Fruit fly (Drosophila melanogaster) whole organism, embryonic: Measurements from ENCODE around the gene Bem46.

Experiments used
- Abd-B ChIP-seq: fragments of 200-800 bp; sonication (Bioruptor generic); optimal IDR thresholded peaks from 2 replicates; lab custom pipeline; 2018; ENCODE audit warnings: missing biosample characterization, mild to moderate bottlenecking, missing genetic modification characterization, moderate library complexity
- Bdp1 ChIP-seq: fragments of 200-800 bp; sonication (Bioruptor generic); optimal IDR thresholded peaks from 3 replicates; lab custom pipeline; 2016; ENCODE audit warnings: missing biosample characterization, missing genetic modification characterization
- Bgb ChIP-seq: fragments of 200-800 bp; sonication (Bioruptor generic); IDR thresholded peaks from 2 replicates; pipeline ENCODE4 v1.3.6; 2022; ENCODE audit warnings: missing biosample characterization, missing genetic modification characterization; ENCODE audit not compliant: partially characterized antibody
- CG11723 ChIP-seq: fragments of 200-800 bp; sonication (Bioruptor generic); optimal IDR thresholded peaks from 2 replicates; lab custom pipeline; 2017; ENCODE audit warnings: missing biosample characterization, mild to moderate bottlenecking, missing genetic modification characterization
- CG12104 ChIP-seq: fragments of 200-800 bp; sonication (Bioruptor generic); optimal IDR thresholded peaks from 3 replicates; lab custom pipeline; 2016; ENCODE audit warnings: missing biosample characterization, missing genetic modification characterization
- CG12155 ChIP-seq: fragments of 200-800 bp; sonication (Bioruptor generic); optimal IDR thresholded peaks from 3 replicates; lab custom pipeline; 2016; ENCODE audit warnings: missing biosample characterization, missing genetic modification characterization
- CG12659 ChIP-seq: fragments of 200-800 bp; sonication (Bioruptor generic); optimal IDR thresholded peaks from 3 replicates; lab custom pipeline; 2017; ENCODE audit warnings: mild to moderate bottlenecking, missing biosample characterization, missing genetic modification reagents, missing genetic modification characterization
- CG12769 ChIP-seq: fragments of 200-800 bp; sonication (Bioruptor generic); optimal IDR thresholded peaks from 2 replicates; lab custom pipeline; 2019; ENCODE audit warnings: missing biosample characterization, mild to moderate bottlenecking, missing genetic modification characterization, moderate library complexity
- CG14860 ChIP-seq: fragments of 200-800 bp; sonication (Bioruptor generic); IDR thresholded peaks from 3 replicates; pipeline ENCODE4 v1.3.6; 2022; ENCODE audit warnings: missing biosample characterization, missing genetic modification characterization; ENCODE audit not compliant: partially characterized antibody
- CG1603 ChIP-seq: fragments of 200-800 bp; sonication (Bioruptor generic); optimal IDR thresholded peaks from 2 replicates; lab custom pipeline; 2019; ENCODE audit warnings: missing biosample characterization, mild to moderate bottlenecking, missing genetic modification characterization, moderate library complexity
- CG17328 ChIP-seq: fragments of 200-800 bp; sonication (Bioruptor generic); IDR thresholded peaks from 2 replicates; pipeline ENCODE4 v1.3.6; 2022; ENCODE audit warnings: missing biosample characterization, missing genetic modification characterization
- CG17568 ChIP-seq: fragments of 200-800 bp; sonication (Bioruptor generic); optimal IDR thresholded peaks from 2 replicates; lab custom pipeline; 2018; ENCODE audit warnings: missing biosample characterization, mild to moderate bottlenecking, missing genetic modification characterization, moderate library complexity
- CG17912 ChIP-seq: fragments of 200-800 bp; sonication (Bioruptor generic); optimal IDR thresholded peaks from 2 replicates; lab custom pipeline; 2018; ENCODE audit warnings: missing biosample characterization, mild to moderate bottlenecking, missing genetic modification characterization
- CG32532 ChIP-seq: fragments of 200-800 bp; sonication (Bioruptor generic); IDR thresholded peaks from 2 replicates; pipeline ENCODE4 v1.3.6; 2022; ENCODE audit warnings: missing biosample characterization, missing genetic modification characterization
- CG6813 ChIP-seq: fragments of 200-800 bp; sonication (Bioruptor generic); optimal IDR thresholded peaks from 2 replicates; lab custom pipeline; 2017; ENCODE audit warnings: missing biosample characterization, missing genetic modification characterization, mild to moderate bottlenecking, moderate library complexity, missing genetic modification reagents
- CG7556 ChIP-seq: fragments of 200-800 bp; sonication (Bioruptor generic); optimal IDR thresholded peaks from 2 replicates; lab custom pipeline; 2017; ENCODE audit warnings: missing biosample characterization, mild to moderate bottlenecking, missing genetic modification characterization
- CG8089 ChIP-seq: fragments of 200-800 bp; sonication (Bioruptor generic); optimal IDR thresholded peaks from 3 replicates; lab custom pipeline; 2016; ENCODE audit warnings: missing biosample characterization, missing genetic modification characterization
- CG8765 ChIP-seq: fragments of 200-800 bp; sonication (Bioruptor generic); IDR thresholded peaks from 2 replicates; pipeline ENCODE4 v1.3.6; 2022; ENCODE audit warnings: missing biosample characterization, missing genetic modification characterization
- CG8924 ChIP-seq: fragments of 200-800 bp; optimal IDR thresholded peaks from 3 replicates; lab custom pipeline; 2019; ENCODE audit warnings: missing biosample characterization, mild to moderate bottlenecking, missing genetic modification characterization, moderate library complexity
- CG9817 ChIP-seq: fragments of 200-800 bp; sonication (Bioruptor generic); optimal IDR thresholded peaks from 2 replicates; lab custom pipeline; 2018; ENCODE audit warnings: missing biosample characterization, mild to moderate bottlenecking, missing genetic modification characterization, moderate library complexity
- CHES-1-like ChIP-seq: fragments of 200-800 bp; sonication (Bioruptor generic); optimal IDR thresholded peaks from 2 replicates; lab custom pipeline; 2016; ENCODE audit warnings: missing biosample characterization, missing genetic modification characterization
- CrebB ChIP-seq: fragments of 200-800 bp; sonication (Bioruptor generic); optimal IDR thresholded peaks from 3 replicates; lab custom pipeline; 2018; ENCODE audit warnings: missing biosample characterization, mild to moderate bottlenecking, missing genetic modification characterization
- Eip74EF ChIP-seq, 2 experiments: fragments of 200-800 bp in 1 of 2; fragments of >200 bp in 1 of 2; sonication (Bioruptor generic) in 1 of 2; optimal IDR thresholded peaks; 2 replicates each; lab custom pipeline; 2017 to 2019; ENCODE audit warnings: missing biosample characterization in 2 of 2, missing genetic modification characterization in 2 of 2, mild to moderate bottlenecking in 1 of 2, moderate library complexity in 1 of 2
- H2.0 ChIP-seq: fragments of 200-800 bp; sonication (Bioruptor generic); IDR thresholded peaks from 2 replicates; pipeline ENCODE4 v1.3.6; 2022; ENCODE audit warnings: missing biosample characterization, missing genetic modification characterization
- Hey ChIP-seq: fragments of 200-800 bp; sonication (Bioruptor generic); optimal IDR thresholded peaks from 3 replicates; lab custom pipeline; 2018; ENCODE audit warnings: missing biosample characterization, mild to moderate bottlenecking, missing genetic modification characterization
- HmgD ChIP-seq: fragments of 200-800 bp; sonication (Bioruptor generic); optimal IDR thresholded peaks from 3 replicates; lab custom pipeline; 2016; ENCODE audit warnings: missing biosample characterization, missing genetic modification characterization
- Hmx ChIP-seq: fragments of 200-800 bp; sonication (Bioruptor generic); optimal IDR thresholded peaks from 2 replicates; lab custom pipeline; 2016; ENCODE audit warnings: missing biosample characterization, missing genetic modification characterization
- Poxn ChIP-seq: fragments of 200-800 bp; sonication (Bioruptor generic); IDR thresholded peaks from 2 replicates; pipeline ENCODE4 v1.3.6; 2022; ENCODE audit warnings: missing biosample characterization, missing genetic modification characterization
- Rfx ChIP-seq: fragments of 200-800 bp; sonication (Bioruptor generic); IDR thresholded peaks from 2 replicates; pipeline ENCODE4 v1.3.6; 2022; ENCODE audit warnings: missing biosample characterization, missing genetic modification characterization
- Scr ChIP-seq: fragments of 200-800 bp; sonication (Bioruptor generic); IDR thresholded peaks from 2 replicates; pipeline ENCODE4 v1.3.6; 2022; ENCODE audit warnings: missing biosample characterization, missing genetic modification characterization; ENCODE audit not compliant: partially characterized antibody
- Side ChIP-seq: fragments of 200-800 bp; sonication (Bioruptor generic); optimal IDR thresholded peaks from 2 replicates; lab custom pipeline; 2016; ENCODE audit warnings: missing biosample characterization, missing genetic modification characterization
- ase ChIP-seq: fragments of 200-800 bp; sonication (Bioruptor generic); IDR thresholded peaks from 3 replicates; pipeline ENCODE4 v1.3.6; 2022; ENCODE audit warnings: missing biosample characterization, missing genetic modification characterization
- ash1 ChIP-seq: fragments of 200-800 bp; sonication (Bioruptor generic); optimal IDR thresholded peaks from 2 replicates; lab custom pipeline; 2018; ENCODE audit warnings: missing biosample characterization, mild to moderate bottlenecking, missing genetic modification characterization
- bigmax ChIP-seq: fragments of 200-800 bp; sonication (Bioruptor generic); optimal IDR thresholded peaks from 2 replicates; lab custom pipeline; 2018; ENCODE audit warnings: missing biosample characterization, mild to moderate bottlenecking, missing genetic modification characterization
- dati ChIP-seq: fragments of 200-800 bp; sonication (Bioruptor generic); IDR thresholded peaks from 2 replicates; pipeline ENCODE4 v1.3.6; 2022; ENCODE audit warnings: missing biosample characterization, missing genetic modification characterization
- dimm ChIP-seq: fragments of 200-800 bp; sonication (Bioruptor generic); IDR thresholded peaks from 2 replicates; pipeline ENCODE4 v1.3.6; 2022; ENCODE audit warnings: missing biosample characterization, missing genetic modification characterization
- gcm ChIP-seq: fragments of 200-800 bp; sonication (Bioruptor generic); optimal IDR thresholded peaks from 2 replicates; lab custom pipeline; 2019; ENCODE audit warnings: missing biosample characterization, mild to moderate bottlenecking, missing genetic modification characterization, moderate library complexity
- gem ChIP-seq: fragments of 200-800 bp; sonication (Bioruptor generic); optimal IDR thresholded peaks from 2 replicates; lab custom pipeline; 2019; ENCODE audit warnings: missing biosample characterization, mild to moderate bottlenecking, missing genetic modification characterization, moderate library complexity
- grn ChIP-seq: fragments of 200-800 bp; sonication (Bioruptor generic); optimal IDR thresholded peaks from 3 replicates; lab custom pipeline; 2017; ENCODE audit warnings: missing biosample characterization, missing genetic modification characterization
- ham ChIP-seq: fragments of 200-800 bp; sonication (Bioruptor generic); IDR thresholded peaks from 2 replicates; pipeline ENCODE4 v1.3.6; 2022; ENCODE audit warnings: missing biosample characterization, missing genetic modification characterization
- insv ChIP-seq, 2 experiments: fragments of 200-800 bp; sonication (Bioruptor generic); optimal IDR thresholded peaks; 3 replicates each; lab custom pipeline; 2016 to 2018; ENCODE audit warnings: missing biosample characterization in 2 of 2, missing genetic modification characterization in 2 of 2
- inv ChIP-seq: fragments of 200-800 bp; sonication (Bioruptor generic); IDR thresholded peaks from 2 replicates; pipeline ENCODE4 v1.3.6; 2022; ENCODE audit warnings: missing biosample characterization, missing genetic modification characterization; ENCODE audit not compliant: partially characterized antibody
- knrl ChIP-seq: fragments of 200-800 bp; sonication (Bioruptor generic); IDR thresholded peaks from 3 replicates; pipeline ENCODE4 v1.3.6; 2022; ENCODE audit warnings: missing biosample characterization, missing genetic modification characterization; ENCODE audit not compliant: partially characterized antibody
- luna ChIP-seq: fragments of 200-800 bp; sonication (Bioruptor generic); optimal IDR thresholded peaks from 2 replicates; lab custom pipeline; 2016; ENCODE audit warnings: missing biosample characterization, missing genetic modification characterization
- peb ChIP-seq: fragments of 200-800 bp; sonication (Bioruptor generic); IDR thresholded peaks from 2 replicates; pipeline ENCODE4 v1.3.6; 2022; ENCODE audit warnings: missing biosample characterization, missing genetic modification characterization
- sc ChIP-seq, 3 experiments: fragments of >200 bp in 2 of 3; fragments of 200-800 bp in 1 of 3; sonication (Bioruptor generic) in 1 of 3; optimal IDR thresholded peaks; 2 replicates in 2 of 3; 3 replicates in 1 of 3; lab custom pipeline; 2017; ENCODE audit warnings: mild to moderate bottlenecking in 1 of 3, missing biosample characterization in 1 of 3, missing genetic modification characterization in 1 of 3, missing genetic modification reagents in 1 of 3
- sisA ChIP-seq: fragments of 200-800 bp; sonication (Bioruptor generic); IDR thresholded peaks from 2 replicates; pipeline ENCODE4 v1.3.6; 2022; ENCODE audit warnings: missing biosample characterization, missing genetic modification characterization
- stc ChIP-seq: fragments of 200-800 bp; sonication (Bioruptor generic); IDR thresholded peaks from 2 replicates; pipeline ENCODE4 v1.3.6; 2022; ENCODE audit warnings: missing biosample characterization, missing genetic modification characterization
- sug ChIP-seq: fragments of 200-800 bp; optimal IDR thresholded peaks from 2 replicates; lab custom pipeline; 2019; ENCODE audit warnings: missing biosample characterization, mild to moderate bottlenecking, missing genetic modification characterization, moderate library complexity
- zfh2 ChIP-seq: fragments of 200-800 bp; sonication (Bioruptor generic); optimal IDR thresholded peaks from 2 replicates; lab custom pipeline; 2016; ENCODE audit warnings: missing biosample characterization, missing genetic modification characterization

The Bem46 gene

dm6 chr2L:2976829-2977228 lies 11.1 kb upstream of the Bem46 start, which contains the start of the genes CG9641 and CG3165 (continued):
- no peak for TF ChIP-seq sc (optimal IDR thresholded peaks at IDR 0.05; lab: Kevin White, UChicago)
- TF ChIP-seq sc (GFP tag; optimal IDR thresholded peaks at IDR 0.05; lab: Kevin White, UChicago) = no peak
- no peak for TF ChIP-seq gcm (GFP tag; lab: Kevin White, UChicago)
- peak; percentile 20; the same call in 1 of the 2 replicates for TF ChIP-seq ham (GFP tag; lab: Robert Waterston, UW)
- peak; percentile 82 for TF ChIP-seq CG8924 (tag; lab: Kevin White, UChicago)
- no peak for TF ChIP-seq CG17912 (GFP tag; lab: Kevin White, UChicago)
- TF ChIP-seq CG1603 (tag; lab: Kevin White, UChicago) = peak; percentile 72
- peak; percentile 85 for TF ChIP-seq CG32532
- peak; percentile 97 for TF ChIP-seq Scr (GFP tag; lab: Robert Waterston, UW)
- TF ChIP-seq Bdp1 (GFP tag; lab: Kevin White, UChicago) = peak; percentile 83
- TF ChIP-seq CG17328 (GFP tag; lab: Robert Waterston, UW) = peak; percentile 71
- peak; percentile 81 for TF ChIP-seq sisA (GFP tag; lab: Robert Waterston, UW)
- peak; percentile 83 for TF ChIP-seq CG9817 (tag; lab: Kevin White, UChicago)
- peak; percentile 44 for TF ChIP-seq luna
- peak; percentile 97 for TF ChIP-seq knrl
- TF ChIP-seq inv (GFP tag; lab: Robert Waterston, UW) = peak; percentile 94
- peak; percentile 76 for TF ChIP-seq H2.0 (GFP tag; lab: Robert Waterston, UW)
- peak; percentile 63 for TF ChIP-seq CrebB
- TF ChIP-seq CG17568 = no peak
- no peak for TF ChIP-seq CG6813
- TF ChIP-seq Side (GFP tag; lab: Kevin White, UChicago) = peak; percentile 90
- peak; percentile 69 for TF ChIP-seq ase (GFP tag; lab: Robert Waterston, UW)
- TF ChIP-seq Hmx (GFP tag; lab: Kevin White, UChicago) = no peak
- TF ChIP-seq CG8089 = peak; percentile 74
- TF ChIP-seq CG14860 (GFP tag; lab: Robert Waterston, UW) = peak; percentile 95
- no peak for TF ChIP-seq Eip74EF (GFP tag; optimal IDR thresholded peaks at IDR 0.05; lab: Kevin White, UChicago)
- TF ChIP-seq CG12659 (GFP tag; lab: Kevin White, UChicago) = peak; percentile 89
- TF ChIP-seq dimm (GFP tag; lab: Robert Waterston, UW) = no peak
- peak; percentile 75 for TF ChIP-seq CG12104 (GFP tag; lab: Kevin White, UChicago)
- TF ChIP-seq ash1 (GFP tag; lab: Kevin White, UChicago) = no peak
- TF ChIP-seq dati (GFP tag; lab: Robert Waterston, UW) = no peak
- no peak for TF ChIP-seq bigmax (GFP tag; lab: Kevin White, UChicago)
- peak; percentile 73 for TF ChIP-seq peb (GFP tag; lab: Robert Waterston, UW)
- peak; percentile 91 for TF ChIP-seq Bgb (GFP tag; lab: Robert Waterston, UW)
- TF ChIP-seq grn (GFP tag; lab: Kevin White, UChicago) = no peak
- TF ChIP-seq Abd-B (GFP tag; lab: Kevin White, UChicago) = peak; percentile 66
- TF ChIP-seq CHES-1-like (GFP tag; lab: Kevin White, UChicago) = peak; percentile 88
- TF ChIP-seq HmgD (GFP tag; lab: Kevin White, UChicago) = peak; percentile 72
- TF ChIP-seq CG8765 (GFP tag; lab: Robert Waterston, UW) = peak; percentile 64
- peak; percentile 86 for TF ChIP-seq CG12155 (GFP tag; lab: Kevin White, UChicago)
- peak; percentile 84 for TF ChIP-seq Rfx
- TF ChIP-seq insv (GFP tag; optimal IDR thresholded peaks at IDR 0.05; lab: Kevin White, UChicago) = peak in 1 of 2 experiments; percentile 44
- TF ChIP-seq Hey = no peak
- peak; percentile 91 for TF ChIP-seq sug (tag; lab: Kevin White, UChicago)
- no peak for TF ChIP-seq CG11723 (GFP tag; lab: Kevin White, UChicago)
- TF ChIP-seq zfh2 (GFP tag; lab: Kevin White, UChicago) = peak; percentile 88
- TF ChIP-seq CG7556 (GFP tag; lab: Kevin White, UChicago) = peak; percentile 79
- TF ChIP-seq CG12769 (tag; lab: Kevin White, UChicago) = no peak
- peak; percentile 79 for TF ChIP-seq stc (GFP tag; lab: Robert Waterston, UW)
- peak; percentile 42; the same call in 1 of the 2 replicates for TF ChIP-seq Poxn
- TF ChIP-seq gem (tag; lab: Kevin White, UChicago) = no peak
